Worm (Caenorhabditis elegans) whole organism, young adult: ENCODE data around the gene got-2.2.

ENCODE experiments used
- B0336.3 ChIP-seq: fragments of 200-800 bp; sonication (Bioruptor generic); IDR thresholded peaks from 2 replicates; pipeline ENCODE4 v1.3.6; 2022; ENCODE audit warnings: missing genetic modification characterization, missing compliant biosample characterization
- F10E7.11 ChIP-seq: sonication (generic microtip); optimal IDR thresholded peaks from 2 replicates; lab custom pipeline; 2017; ENCODE audit warnings: mild to moderate bottlenecking, missing genetic modification characterization, moderate library complexity, missing compliant biosample characterization
- F37B4.10 ChIP-seq: fragments of 200-800 bp; sonication (Bioruptor generic); IDR thresholded peaks from 2 replicates; pipeline ENCODE4 v1.3.6; 2022; ENCODE audit warnings: missing genetic modification characterization, missing compliant biosample characterization
- F49E8.2 ChIP-seq: sonication (generic microtip); optimal IDR thresholded peaks from 3 replicates; lab custom pipeline; 2017; ENCODE audit warnings: missing genetic modification characterization, mild to moderate bottlenecking, missing compliant biosample characterization, antibody characterized with exemption, moderate library complexity; ENCODE audit not compliant: insufficient read depth
- F52B5.7 ChIP-seq: sonication (generic microtip); optimal IDR thresholded peaks from 2 replicates; lab custom pipeline; 2016; ENCODE audit warnings: mild to moderate bottlenecking, missing genetic modification characterization, missing compliant biosample characterization
- F55B11.4 ChIP-seq: sonication (generic microtip); optimal IDR thresholded peaks from 2 replicates; lab custom pipeline; 2016; ENCODE audit warnings: missing compliant biosample characterization, missing genetic modification characterization, borderline replicate concordance; ENCODE audit not compliant: insufficient read depth
- F57A8.1 ChIP-seq: fragments of 200-800 bp; sonication (Bioruptor generic); optimal IDR thresholded peaks from 2 replicates; lab custom pipeline; 2018; ENCODE audit warnings: mild to moderate bottlenecking, missing genetic modification characterization, moderate library complexity, missing compliant biosample characterization
- T26A5.8 ChIP-seq: sonication (generic microtip); optimal IDR thresholded peaks from 2 replicates; lab custom pipeline; 2016; ENCODE audit warnings: missing genetic modification characterization, missing compliant biosample characterization
- Y56A3A.18 ChIP-seq: fragments of 200-800 bp; sonication (Bioruptor generic); IDR thresholded peaks from 2 replicates; pipeline ENCODE4 v1.3.6; 2022; ENCODE audit warnings: missing genetic modification reagents, missing genetic modification characterization, missing compliant biosample characterization
- Y67H2A.10 ChIP-seq: fragments of 200-800 bp; sonication (Bioruptor generic); conservative IDR thresholded peaks from 2 replicates; pipeline ENCODE4 v1.3.6; 2022; ENCODE audit warnings: missing genetic modification reagents, missing genetic modification characterization, missing compliant biosample characterization
- Y79H2A.3 ChIP-seq: fragments of 200-800 bp; sonication (Bioruptor generic); conservative IDR thresholded peaks from 2 replicates; pipeline ENCODE4 v1.3.6; 2022; ENCODE audit warnings: missing genetic modification reagents, missing genetic modification characterization, missing compliant biosample characterization
- akir-1 ChIP-seq: fragments of 200-800 bp; sonication (Bioruptor generic); optimal IDR thresholded peaks from 2 replicates; lab custom pipeline; 2018; ENCODE audit warnings: mild to moderate bottlenecking, missing genetic modification characterization, moderate library complexity, missing compliant biosample characterization
- aptf-2 ChIP-seq: fragments of 200-800 bp; sonication (Bioruptor generic); conservative IDR thresholded peaks from 2 replicates; pipeline ENCODE4 v1.3.6; 2022; ENCODE audit warnings: missing genetic modification reagents, missing genetic modification characterization, missing compliant biosample characterization
- attf-5 ChIP-seq: fragments of 200-800 bp; sonication (Bioruptor generic); optimal IDR thresholded peaks from 2 replicates; lab custom pipeline; 2018; ENCODE audit warnings: mild to moderate bottlenecking, missing genetic modification characterization, missing compliant biosample characterization
- cebp-2 ChIP-seq: fragments of 200-800 bp; sonication (Bioruptor generic); IDR thresholded peaks from 2 replicates; pipeline ENCODE4 v1.3.6; 2022; ENCODE audit warnings: missing genetic modification characterization, missing compliant biosample characterization
- ceh-100 ChIP-seq: fragments of 200-800 bp; sonication (Bioruptor generic); IDR thresholded peaks from 2 replicates; pipeline ENCODE4 v1.3.6; 2022; ENCODE audit warnings: missing genetic modification reagents, missing genetic modification characterization, missing compliant biosample characterization
- ceh-58 ChIP-seq: fragments of 200-800 bp; sonication (Bioruptor generic); IDR thresholded peaks from 2 replicates; pipeline ENCODE4 v1.3.6; 2022; ENCODE audit warnings: missing genetic modification characterization, missing compliant biosample characterization
- die-1 ChIP-seq: sonication (generic microtip); optimal IDR thresholded peaks from 2 replicates; lab custom pipeline; 2016; ENCODE audit warnings: missing genotype, mild to moderate bottlenecking, missing genetic modification characterization, missing compliant biosample characterization
- dox-1 ChIP-seq: fragments of 200-800 bp; sonication (Bioruptor generic); IDR thresholded peaks from 2 replicates; pipeline ENCODE4 v1.3.6; 2022; ENCODE audit warnings: missing genetic modification reagents, missing genetic modification characterization, missing compliant biosample characterization
- dpl-1 ChIP-seq: fragments of 150-350 bp; optimal IDR thresholded peaks from 2 replicates; lab custom pipeline; 2014; ENCODE audit warnings: missing biosample characterization, missing genetic modification reagents, missing genetic modification characterization
- egl-18 ChIP-seq: fragments of 200-800 bp; sonication (Bioruptor generic); IDR thresholded peaks from 2 replicates; pipeline ENCODE4 v1.3.6; 2022; ENCODE audit warnings: missing genetic modification reagents, missing genetic modification characterization, missing compliant biosample characterization
- egrh-3 ChIP-seq: fragments of 200-800 bp; sonication (Bioruptor generic); IDR thresholded peaks from 2 replicates; pipeline ENCODE4 v1.3.6; 2022; ENCODE audit warnings: missing genetic modification reagents, missing genetic modification characterization, missing compliant biosample characterization
- fkh-3 ChIP-seq: sonication (generic microtip); optimal IDR thresholded peaks from 2 replicates; lab custom pipeline; 2016; ENCODE audit warnings: mild to moderate bottlenecking, missing genetic modification characterization, missing compliant biosample characterization
- hmg-20 ChIP-seq: fragments of 200-800 bp; sonication (Bioruptor generic); IDR thresholded peaks from 2 replicates; pipeline ENCODE4 v1.3.6; 2022; ENCODE audit warnings: missing genetic modification reagents, missing genetic modification characterization, missing compliant biosample characterization
- let-526 ChIP-seq: fragments of 200-800 bp; sonication (Bioruptor generic); IDR thresholded peaks from 2 replicates; pipeline ENCODE4 v1.3.6; 2022; ENCODE audit warnings: missing genetic modification reagents, missing genetic modification characterization, missing compliant biosample characterization
- let-607 ChIP-seq, 2 experiments: fragments of 200-800 bp in 1 of 2; sonication (Bioruptor generic) in 1 of 2; sonication (generic microtip) in 1 of 2; optimal IDR thresholded peaks; 2 replicates each; lab custom pipeline; 2016 to 2018; ENCODE audit warnings: mild to moderate bottlenecking in 2 of 2, missing compliant biosample characterization in 2 of 2, missing genetic modification characterization in 2 of 2, moderate library complexity in 2 of 2, missing genotype in 1 of 2
- lir-1 ChIP-seq: fragments of 200-800 bp; sonication (Bioruptor generic); conservative IDR thresholded peaks from 2 replicates; pipeline ENCODE4 v1.3.6; 2022; ENCODE audit warnings: missing genetic modification reagents, missing genetic modification characterization, missing compliant biosample characterization
- madf-6 ChIP-seq: fragments of 200-800 bp; sonication (Bioruptor generic); IDR thresholded peaks from 2 replicates; pipeline ENCODE4 v1.3.6; 2022; ENCODE audit warnings: missing genetic modification reagents, missing genetic modification characterization, missing compliant biosample characterization
- mel-28 ChIP-seq: sonication (generic microtip); optimal IDR thresholded peaks from 2 replicates; lab custom pipeline; 2016; ENCODE audit warnings: borderline replicate concordance, mild to moderate bottlenecking, missing genetic modification characterization, missing compliant biosample characterization
- mxl-1 ChIP-seq: sonication (generic microtip); optimal IDR thresholded peaks from 2 replicates; lab custom pipeline; 2016; ENCODE audit warnings: missing genetic modification characterization, missing compliant biosample characterization
- nfya-1 ChIP-seq: sonication (generic microtip); optimal IDR thresholded peaks from 2 replicates; lab custom pipeline; 2017; ENCODE audit warnings: antibody characterized with exemption, missing compliant biosample characterization, missing genetic modification characterization, borderline replicate concordance; ENCODE audit not compliant: insufficient read depth
- nfyb-1 ChIP-seq: fragments of 200-800 bp; sonication (Bioruptor generic); IDR thresholded peaks from 2 replicates; pipeline ENCODE4 v1.3.6; 2022; ENCODE audit warnings: missing genetic modification reagents, missing genetic modification characterization, missing compliant biosample characterization
- nhr-120 ChIP-seq: fragments of 200-800 bp; sonication (Bioruptor generic); IDR thresholded peaks from 2 replicates; pipeline ENCODE4 v1.3.6; 2022; ENCODE audit warnings: missing genetic modification characterization, missing compliant biosample characterization
- nhr-80 ChIP-seq: sonication (generic microtip); optimal IDR thresholded peaks from 2 replicates; lab custom pipeline; 2016; ENCODE audit warnings: missing genetic modification characterization, missing compliant biosample characterization
- rec-8 ChIP-seq, 2 experiments: sonication (generic microtip); optimal IDR thresholded peaks; 2 replicates each; lab custom pipeline; 2016; ENCODE audit warnings: mild to moderate bottlenecking in 2 of 2, missing genetic modification characterization in 2 of 2, missing genetic modification reagents in 2 of 2, missing genotype in 2 of 2, missing biosample characterization in 1 of 2, missing compliant biosample characterization in 1 of 2, moderate library complexity in 1 of 2
- repo-1 ChIP-seq: sonication (generic microtip); optimal IDR thresholded peaks from 2 replicates; lab custom pipeline; 2017; ENCODE audit warnings: mild to moderate bottlenecking, missing genetic modification characterization, missing compliant biosample characterization
- rpc-1 ChIP-seq, 2 experiments: fragments of 150-350 bp in 1 of 2; sonication (generic microtip) in 1 of 2; optimal IDR thresholded peaks; 2 replicates each; lab custom pipeline; 2014 to 2018; ENCODE audit warnings: missing biosample characterization in 1 of 2, missing genetic modification characterization in 1 of 2, missing genetic modification reagents in 1 of 2, missing genotype in 1 of 2
- sdz-38 ChIP-seq: sonication (generic microtip); optimal IDR thresholded peaks from 2 replicates; lab custom pipeline; 2016; ENCODE audit warnings: missing genotype, missing genetic modification characterization, missing compliant biosample characterization
- snpc-1.1 ChIP-seq: sonication (generic microtip); optimal IDR thresholded peaks from 2 replicates; lab custom pipeline; 2017; ENCODE audit warnings: missing genetic modification characterization, mild to moderate bottlenecking, missing compliant biosample characterization, antibody characterized with exemption, moderate library complexity, missing genotype, missing genetic modification reagents; ENCODE audit not compliant: insufficient read depth
- snpc-1.3 ChIP-seq: sonication (generic microtip); optimal IDR thresholded peaks from 2 replicates; lab custom pipeline; 2017; ENCODE audit warnings: missing genetic modification characterization, mild to moderate bottlenecking, missing compliant biosample characterization, antibody characterized with exemption, moderate library complexity, missing genotype, missing genetic modification reagents; ENCODE audit not compliant: insufficient read depth
- snpc-4 ChIP-seq, 5 experiments: fragments of 150-350 bp in 1 of 5; sonication (generic microtip) in 4 of 5; optimal IDR thresholded peaks; 2 replicates each; lab custom pipeline; 2014 to 2018; ENCODE audit warnings: missing genetic modification characterization in 5 of 5, missing biosample characterization in 3 of 5, antibody characterized with exemption in 2 of 5, mild to moderate bottlenecking in 2 of 5, missing compliant biosample characterization in 2 of 5, missing genotype in 2 of 5, moderate library complexity in 2 of 5, missing genetic modification reagents in 1 of 5
- somi-1 ChIP-seq: fragments of 200-800 bp; sonication (Bioruptor generic); optimal IDR thresholded peaks from 2 replicates; lab custom pipeline; 2018; ENCODE audit warnings: mild to moderate bottlenecking, missing genetic modification characterization, missing compliant biosample characterization
- sptf-2 ChIP-seq: fragments of 200-800 bp; sonication (Bioruptor generic); optimal IDR thresholded peaks from 2 replicates; lab custom pipeline; 2018; ENCODE audit warnings: mild to moderate bottlenecking, missing genetic modification characterization, missing compliant biosample characterization
- tlf-1 ChIP-seq: fragments of 200-800 bp; sonication (Bioruptor generic); optimal IDR thresholded peaks from 2 replicates; lab custom pipeline; 2018; ENCODE audit warnings: mild to moderate bottlenecking, missing genetic modification characterization, missing compliant biosample characterization
- ztf-22 ChIP-seq: fragments of 200-800 bp; sonication (Bioruptor generic); optimal IDR thresholded peaks from 2 replicates; lab custom pipeline; 2018; ENCODE audit warnings: mild to moderate bottlenecking, missing genetic modification characterization, moderate library complexity, missing compliant biosample characterization
- ztf-25 ChIP-seq: fragments of 200-800 bp; sonication (Bioruptor generic); IDR thresholded peaks from 2 replicates; pipeline ENCODE4 v1.3.6; 2022; ENCODE audit warnings: missing genetic modification reagents, missing genetic modification characterization, missing compliant biosample characterization

got-2.2 gene

ce11 chrX:6286154-6286553 lies 45.4 kb downstream of the got-2.2 start:
- TF ChIP-seq fkh-3 (peak; percentile 66), repo-1 (no peak), egl-18 (0 out of 2 replicates have a peak, but pooled peaks have one; percentile 42), cebp-2 (0 out of 2 replicates have a peak, but pooled peaks have one; percentile 88), B0336.3 (no peak; the same call in 1 of the 2 replicates), F37B4.10 (no peak), let-607 (tag; optimal IDR thresholded peaks at IDR 0.05; lab: Kevin White, UChicago) (peak in 1 of 2 experiments; percentile 48), akir-1 (GFP tag; lab: Kevin White, UChicago) (peak; percentile 2), hmg-20 (GFP tag; lab: Robert Waterston, UW) (0 out of 2 replicates have a peak, but pooled peaks have one; percentile 57), attf-5 (GFP tag; lab: Kevin White, UChicago) (peak; percentile 56), mel-28 (tag; lab: Kevin White, UChicago) (no peak), T26A5.8 (peak; percentile 54), F57A8.1 (peak; percentile 71), dox-1 (GFP tag; lab: Robert Waterston, UW) (peak; percentile 62; the same call in 1 of the 2 replicates), Y56A3A.18 (GFP tag; lab: Robert Waterston, UW) (peak; percentile 79), sdz-38 (tag; lab: Kevin White, UChicago) (no peak), madf-6 (GFP tag; lab: Robert Waterston, UW) (peak; percentile 58), F55B11.4 (tag; lab: Kevin White, UChicago) (no peak), somi-1 (GFP tag; lab: Kevin White, UChicago) (peak; percentile 79), rpc-1 (optimal IDR thresholded peaks at IDR 0.05; lab: Kevin White, UChicago) (peak; percentile 97), rpc-1 (tag; optimal IDR thresholded peaks at IDR 0.05; lab: Kevin White, UChicago) (peak; percentile 100), F52B5.7 (tag; lab: Kevin White, UChicago) (peak; percentile 69), egrh-3 (no peak), F10E7.11 (tag; lab: Kevin White, UChicago) (no peak), ztf-25 (GFP tag; lab: Robert Waterston, UW) (peak; percentile 94), nhr-80 (tag; lab: Kevin White, UChicago) (peak; percentile 32), F49E8.2 (peak; percentile 27), nhr-120 (no peak), snpc-1.1 (tag; lab: Kevin White, UChicago) (peak; percentile 71), die-1 (tag; lab: Kevin White, UChicago) (peak; percentile 90), ztf-22 (no peak), ceh-58 (no peak), aptf-2 (GFP tag; lab: Robert Waterston, UW) (no peak), rec-8 (tag; optimal IDR thresholded peaks at IDR 0.05; lab: Kevin White, UChicago) (peak; percentile 61 to 72), sptf-2 (GFP tag; lab: Kevin White, UChicago) (peak; percentile 75), snpc-4 (GFP tag; optimal IDR thresholded peaks at IDR 0.05; lab: Kevin White, UChicago) (peak; percentile 85), snpc-4 (tag; optimal IDR thresholded peaks at IDR 0.05; lab: Kevin White, UChicago) (peak in 2 of 4 experiments; percentile 35 to 83), mxl-1 (tag; lab: Kevin White, UChicago) (peak; percentile 90), Y67H2A.10 (GFP tag; lab: Robert Waterston, UW) (0 out of 2 replicates have a peak, but pooled peaks have one; percentile 16), let-526 (GFP tag; lab: Robert Waterston, UW) (0 out of 2 replicates have a peak, but pooled peaks have one; percentile 22), dpl-1 (GFP tag; lab: Kevin White, UChicago) (no peak), ceh-100 (peak; percentile 48), nfya-1 (tag; lab: Kevin White, UChicago) (no peak), Y79H2A.3 (GFP tag; lab: Robert Waterston, UW) (0 out of 2 replicates have a peak, but pooled peaks have one; percentile 55), tlf-1 (GFP tag; lab: Kevin White, UChicago) (peak; percentile 40), nfyb-1 (GFP tag; lab: Robert Waterston, UW) (peak; percentile 79), snpc-1.3 (tag; lab: Kevin White, UChicago) (peak; percentile 94), lir-1 (no peak)
